Worm (Caenorhabditis elegans) whole organism, L3 larva: ENCODE data around the gene ZC155.4.

Source experiments
- ZK546.5 ChIP-seq: sonication (generic microtip); optimal IDR thresholded peaks from 2 replicates; lab custom pipeline; 2017; ENCODE audit warnings: missing biosample characterization, missing genetic modification characterization
- ama-1 ChIP-seq: fragments of 150-350 bp; optimal IDR thresholded peaks from 2 replicates; lab custom pipeline; 2018
- lin-15B ChIP-seq: fragments of 150-350 bp; optimal IDR thresholded peaks from 2 replicates; lab custom pipeline; 2014; ENCODE audit warnings: missing biosample characterization, missing genetic modification characterization
- lsy-12 ChIP-seq: sonication (generic microtip); optimal IDR thresholded peaks from 2 replicates; lab custom pipeline; 2016; ENCODE audit warnings: mild to moderate bottlenecking, missing genetic modification characterization, missing compliant biosample characterization
- nfya-1 ChIP-seq: sonication (generic microtip); optimal IDR thresholded peaks from 2 replicates; lab custom pipeline; 2017; ENCODE audit warnings: missing genetic modification characterization, mild to moderate bottlenecking, missing compliant biosample characterization, antibody characterized with exemption, moderate library complexity; ENCODE audit not compliant: insufficient read depth
- nhr-25 ChIP-seq: sonication (generic microtip); optimal IDR thresholded peaks from 2 replicates; lab custom pipeline; 2017; ENCODE audit warnings: missing biosample characterization, missing genetic modification characterization
- pha-4 ChIP-seq: fragments of 150-350 bp; optimal IDR thresholded peaks from 2 replicates; lab custom pipeline; 2014; ENCODE audit warnings: missing biosample characterization, missing genetic modification reagents, missing genetic modification characterization

Gene ZC155.4

ce11 chrIII:5162820-5163631, 52.2 kb downstream of the ZC155.4 start, which contains the start of gene gars-1:
Gene gars-1 (minus strand): TSS chrIII:5163627.
- TF ChIP-seq ama-1 (lab: Kevin White, UChicago) (peak; percentile 75), lsy-12 (tag; lab: Kevin White, UChicago) (no peak), nhr-25 (tag; lab: Kevin White, UChicago) (peak; percentile 52), nfya-1 (tag; lab: Kevin White, UChicago) (peak; percentile 36), pha-4 (tag; lab: Kevin White, UChicago) (peak; percentile 4), ZK546.5 (tag; lab: Kevin White, UChicago) (no peak), lin-15B (peak; percentile 37)
